Worm (Caenorhabditis elegans): ENCODE measurements around the gene nas-10.

The nas-10 gene

DNA sequence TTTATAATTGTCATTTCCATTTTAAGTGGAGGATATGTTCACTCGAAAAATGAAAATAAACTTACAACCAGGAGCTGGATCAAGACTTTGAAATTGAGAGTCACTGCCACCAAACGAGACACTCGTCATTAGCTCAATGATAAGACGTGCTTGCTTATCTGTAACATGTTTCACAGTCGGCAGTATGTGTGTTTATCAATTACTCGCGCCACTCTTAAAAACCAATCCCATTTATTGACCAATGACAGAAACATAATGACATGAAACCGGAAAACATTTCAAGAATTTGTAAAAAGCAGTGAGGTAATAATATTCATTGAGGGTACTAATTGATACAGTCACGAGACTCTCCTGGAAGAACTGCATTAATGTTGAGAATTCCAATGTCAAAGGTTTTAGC lies 44.7 kb upstream of the nas-10 start, which contains the start of gene del-5:
Gene del-5, minus strand, starts transcription at position 130 of the 400 bp plus-strand sequence.
- TF ChIP-seq Y22D7AL.16 (tag; optimal IDR thresholded peaks at IDR 0.05) (no peak), F13H6.1 (tag; optimal IDR thresholded peaks at IDR 0.05) (no peak), elt-2 (tag; optimal IDR thresholded peaks at IDR 0.05) (peak; percentile 31)

DNA sequence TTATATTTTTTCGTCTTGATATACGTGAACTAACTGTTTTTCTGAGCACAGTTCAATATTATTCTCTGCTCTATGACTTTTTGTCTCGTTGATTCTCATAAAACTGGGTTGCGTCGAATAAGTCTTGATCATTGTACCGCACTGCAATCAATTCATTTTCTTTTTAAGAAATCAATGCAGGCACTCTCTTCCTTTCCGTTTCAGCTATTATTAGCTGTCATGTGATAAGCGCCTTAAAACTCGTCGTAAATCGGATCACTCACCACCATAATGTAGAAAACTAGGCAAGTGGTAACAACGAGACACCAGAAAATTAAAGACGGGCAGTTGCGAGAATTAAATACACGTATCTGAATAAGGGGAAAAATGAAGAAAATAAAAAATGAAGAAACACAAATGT lies 44.1 kb upstream of the nas-10 start:
- TF ChIP-seq sdc-2 (tag; optimal IDR thresholded peaks at IDR 0.05) (no peak), ref-2 (tag; optimal IDR thresholded peaks at IDR 0.05) (no peak), sox-2 (GFP tag; IDR thresholded peaks at IDR 0.05) (no peak), pros-1 (tag; optimal IDR thresholded peaks at IDR 0.05) (no peak)

DNA sequence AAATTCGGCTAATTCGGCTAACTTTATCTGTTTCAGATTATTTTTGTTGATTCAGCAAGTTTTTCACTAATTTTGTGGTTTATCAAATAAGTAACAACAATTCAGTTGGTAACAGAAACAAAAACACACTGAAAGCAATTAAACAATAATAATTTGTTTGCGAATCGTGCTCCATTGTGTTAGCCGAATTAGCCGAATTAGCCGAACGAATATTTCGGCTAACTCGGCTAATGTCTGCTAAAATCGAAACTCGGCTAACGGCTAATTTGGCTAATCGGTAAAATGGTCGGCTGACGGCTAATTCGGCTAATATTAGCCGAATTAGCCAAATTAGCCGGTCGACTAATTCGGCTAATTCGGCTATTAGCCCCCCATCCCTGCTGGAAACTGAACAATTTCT lies 40.4 kb upstream of the nas-10 start:
- TF ChIP-seq T23F11.4 (GFP tag; optimal IDR thresholded peaks at IDR 0.05) (no peak), K09A11.1 (tag; optimal IDR thresholded peaks at IDR 0.05; ENCODE audit: insufficient read depth) (peak; percentile 59)

DNA sequence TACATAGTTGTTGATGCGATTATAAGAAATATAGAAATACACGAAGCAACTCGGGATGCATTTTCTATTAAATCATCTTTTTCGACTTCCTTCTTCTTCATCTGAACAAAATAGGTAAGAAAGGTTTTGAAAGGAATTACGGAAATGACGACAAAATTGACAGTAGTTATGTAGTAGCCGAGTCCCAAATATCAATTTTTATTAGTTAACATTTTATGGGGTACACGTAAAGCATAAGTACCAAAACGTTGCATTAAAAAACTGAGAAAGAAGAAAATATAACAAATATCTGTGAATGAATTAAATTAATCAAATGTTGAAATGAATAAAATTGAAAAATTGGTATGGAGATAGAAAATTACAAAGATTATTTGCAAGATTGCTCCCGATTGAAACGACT lies 38.4 kb upstream of the nas-10 start, which contains the start of gene col-177:
Gene col-177, minus strand, starts transcription at position 101 of the 400 bp plus-strand sequence.
- TF ChIP-seq unc-42 (tag; optimal IDR thresholded peaks at IDR 0.05) (no peak), pros-1 (tag; optimal IDR thresholded peaks at IDR 0.05) (no peak), ceh-31 (tag; optimal IDR thresholded peaks at IDR 0.05) (no peak), odd-2 (tag; optimal IDR thresholded peaks at IDR 0.05) (no peak), mec-3 (tag; optimal IDR thresholded peaks at IDR 0.05; ENCODE audit: borderline replicate concordance) (no peak), nfya-1 (tag; optimal IDR thresholded peaks at IDR 0.05) (no peak), hlh-13 (GFP tag; optimal IDR thresholded peaks at IDR 0.05) (no peak), Y22D7AL.16 (tag; optimal IDR thresholded peaks at IDR 0.05) (no peak), pag-3 (tag; optimal IDR thresholded peaks at IDR 0.05; ENCODE audit: borderline replicate concordance) (no peak), gmeb-2 (tag; optimal IDR thresholded peaks at IDR 0.05) (no peak), fax-1 (tag; optimal IDR thresholded peaks at IDR 0.05) (no peak), ama-1 (optimal IDR thresholded peaks at IDR 0.05) (no peak), F13H6.1 (tag; optimal IDR thresholded peaks at IDR 0.05) (no peak), dmd-4 (tag; optimal IDR thresholded peaks at IDR 0.05; ENCODE audit: borderline replicate concordance) (no peak), ceh-18 (tag; optimal IDR thresholded peaks at IDR 0.05) (no peak), ceh-19 (GFP tag; optimal IDR thresholded peaks at IDR 0.05) (no peak), ceh-34 (tag; optimal IDR thresholded peaks at IDR 0.05) (no peak), unc-3 (GFP tag; conservative IDR thresholded peaks at IDR 0.05) (no peak), unc-3 (tag; optimal IDR thresholded peaks at IDR 0.05) (no peak), ttx-3 (tag; optimal IDR thresholded peaks at IDR 0.05) (no peak)

DNA sequence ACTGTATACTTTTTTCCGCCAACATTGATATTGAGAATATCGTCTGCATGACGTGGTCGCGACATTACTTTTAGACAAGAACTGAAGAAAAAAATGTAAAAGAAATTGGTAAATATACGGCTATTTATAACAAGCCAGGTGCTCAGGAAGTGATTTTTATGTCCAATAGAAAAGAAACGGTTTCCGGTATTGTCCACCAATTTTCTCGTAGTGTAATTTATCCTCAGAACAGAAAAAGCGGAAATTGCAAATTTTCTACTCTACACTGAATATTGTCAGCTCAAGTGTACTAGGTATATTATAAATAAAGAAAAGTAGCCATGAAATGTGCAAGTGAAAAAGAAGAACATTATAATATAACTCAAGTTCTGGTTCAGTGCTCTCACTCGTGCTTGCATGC lies 35.9 kb upstream of the nas-10 start, which contains the start of gene F59F3.6:
Gene F59F3.6, minus strand, starts transcription at position 101 of the 400 bp plus-strand sequence.
- TF ChIP-seq T23F11.4 (GFP tag; optimal IDR thresholded peaks at IDR 0.05), result no peak
- TF ChIP-seq F13H6.1 (tag; optimal IDR thresholded peaks at IDR 0.05), result no peak
- TF ChIP-seq pha-4 (tag; optimal IDR thresholded peaks at IDR 0.05), result no peak
- no peak for TF ChIP-seq unc-86 (tag; optimal IDR thresholded peaks at IDR 0.05)
- no peak for TF ChIP-seq hlh-30 (tag; optimal IDR thresholded peaks at IDR 0.05; ENCODE audit: insufficient read depth)
- TF ChIP-seq rnt-1 (tag; optimal IDR thresholded peaks at IDR 0.05), result no peak
- TF ChIP-seq unc-3 (GFP tag; conservative IDR thresholded peaks at IDR 0.05), result no peak
- TF ChIP-seq unc-3 (tag; optimal IDR thresholded peaks at IDR 0.05), result no peak

DNA sequence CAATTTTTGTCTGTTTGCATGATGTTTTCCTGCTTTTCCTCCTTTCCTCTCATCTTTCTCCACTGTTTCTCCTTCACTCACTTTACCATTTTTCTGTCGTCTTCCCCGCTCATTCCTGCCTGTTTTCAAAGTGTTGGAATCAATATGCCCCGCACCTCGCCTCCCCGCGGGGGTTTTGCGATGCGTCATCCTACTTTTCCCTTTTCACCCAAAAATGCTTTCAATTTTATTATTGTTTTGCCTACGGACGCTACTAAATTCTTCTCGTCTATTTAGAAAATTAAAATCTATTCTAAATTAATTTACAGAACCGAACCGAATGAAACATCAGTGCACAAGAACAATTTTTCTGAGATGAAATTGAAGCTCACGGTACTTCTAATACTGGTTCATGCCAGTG lies 28.9 kb upstream of the nas-10 start, which contains the start of gene ver-3:
Gene ver-3, plus strand, starts transcription at position 301 of the 400 bp plus-strand sequence.
- TF ChIP-seq hlh-8 (tag; optimal IDR thresholded peaks at IDR 0.05) (no peak), F13H6.1 (tag; optimal IDR thresholded peaks at IDR 0.05) (no peak), eyg-1 (tag; optimal IDR thresholded peaks at IDR 0.05) (no peak), ceh-45 (GFP tag; IDR thresholded peaks at IDR 0.05) (no peak), nfya-1 (tag; optimal IDR thresholded peaks at IDR 0.05) (no peak), pha-2 (tag; optimal IDR thresholded peaks at IDR 0.05) (no peak), fkh-10 (GFP tag; optimal IDR thresholded peaks at IDR 0.05) (no peak)

Data from whole organism, late embryonic.